Worm (Caenorhabditis elegans) whole organism, L4 larva: Measurements from ENCODE around the gene aex-2.
A peak's percentile ranks its signal among the peaks of the same experiment; 100 is the strongest.

Source experiments
- R02D3.7 ChIP-seq: fragments of 150-350 bp; sonication (generic microtip); optimal IDR thresholded peaks from 3 replicates; lab custom pipeline; 2014; ENCODE audit warnings: missing biosample characterization, missing genetic modification characterization
- T20F7.1 ChIP-seq: fragments of 200-800 bp; sonication (Bioruptor generic); optimal IDR thresholded peaks from 2 replicates; lab custom pipeline; 2018; ENCODE audit warnings: mild to moderate bottlenecking, missing genetic modification characterization, missing compliant biosample characterization
- Y75B8A.6 ChIP-seq: fragments of 200-800 bp; sonication (Bioruptor generic); IDR thresholded peaks from 2 replicates; pipeline ENCODE4 v1.3.6; 2022; ENCODE audit warnings: missing genetic modification reagents, missing genetic modification characterization, missing compliant biosample characterization
- aha-1 ChIP-seq: fragments of 150-350 bp; peaks from one replicate; lab custom pipeline; 2014; ENCODE audit warnings: missing biosample characterization, missing genetic modification characterization
- attf-4 ChIP-seq: sonication (generic microtip); optimal IDR thresholded peaks from 3 replicates; lab custom pipeline; 2017; ENCODE audit warnings: missing biosample characterization, missing genetic modification characterization
- ceh-62 ChIP-seq: sonication (generic microtip); optimal IDR thresholded peaks from 2 replicates; lab custom pipeline; 2017; ENCODE audit warnings: missing biosample characterization, missing genetic modification characterization
- ces-1 ChIP-seq: fragments of 150-350 bp; sonication (generic microtip); optimal IDR thresholded peaks from 4 replicates; lab custom pipeline; 2014; ENCODE audit warnings: missing biosample characterization, missing genetic modification reagents, missing genetic modification characterization
- daf-12 ChIP-seq: fragments of 150-350 bp; optimal IDR thresholded peaks from 2 replicates; lab custom pipeline; 2014; ENCODE audit warnings: missing biosample characterization, missing genetic modification reagents, missing genetic modification characterization
- daf-16 ChIP-seq, 3 experiments: sonication (generic microtip); optimal IDR thresholded peaks; 2 replicates each; lab custom pipeline; 2016 to 2017; ENCODE audit warnings: missing genetic modification characterization in 3 of 3, missing genetic modification reagents in 3 of 3, mild to moderate bottlenecking in 2 of 3, missing compliant biosample characterization in 2 of 3, missing biosample characterization in 1 of 3, moderate library complexity in 1 of 3
- dmd-6 ChIP-seq: fragments of 200-800 bp; sonication (Bioruptor generic); IDR thresholded peaks from 2 replicates; pipeline ENCODE4 v1.3.6; 2022; ENCODE audit warnings: missing genetic modification reagents, missing genetic modification characterization, missing compliant biosample characterization
- duxl-1 ChIP-seq: sonication (generic microtip); optimal IDR thresholded peaks from 2 replicates; lab custom pipeline; 2016; ENCODE audit warnings: mild to moderate bottlenecking, missing genetic modification characterization, moderate library complexity, missing compliant biosample characterization; ENCODE audit not compliant: poor library complexity
- dve-1 ChIP-seq: sonication (generic microtip); optimal IDR thresholded peaks from 2 replicates; lab custom pipeline; 2017; ENCODE audit warnings: antibody characterized with exemption, mild to moderate bottlenecking, missing genetic modification characterization, missing compliant biosample characterization; ENCODE audit not compliant: insufficient read depth
- egl-43 ChIP-seq: fragments of 200-800 bp; sonication (Bioruptor generic); IDR thresholded peaks from 2 replicates; pipeline ENCODE4 v1.3.6; 2022; ENCODE audit warnings: missing genetic modification reagents, missing genetic modification characterization, missing compliant biosample characterization
- fkh-10 ChIP-seq: fragments of 150-350 bp; optimal IDR thresholded peaks from 2 replicates; lab custom pipeline; 2014; ENCODE audit warnings: missing biosample characterization, missing genetic modification reagents, missing genetic modification characterization
- hif-1 ChIP-seq, 2 experiments: sonication (generic microtip); optimal IDR thresholded peaks; 2 replicates each; lab custom pipeline; 2016 to 2017; ENCODE audit warnings: missing compliant biosample characterization in 2 of 2, missing genetic modification characterization in 2 of 2, missing genetic modification reagents in 2 of 2, missing genotype in 2 of 2, mild to moderate bottlenecking in 1 of 2
- hlh-11 ChIP-seq: fragments of 200-800 bp; sonication (Bioruptor generic); optimal IDR thresholded peaks from 2 replicates; lab custom pipeline; 2018; ENCODE audit warnings: mild to moderate bottlenecking, missing genetic modification characterization, missing compliant biosample characterization
- lin-29 ChIP-seq: fragments of 200-800 bp; sonication (Bioruptor generic); IDR thresholded peaks from 2 replicates; pipeline ENCODE4 v1.3.6; 2022; ENCODE audit warnings: missing genetic modification reagents, missing genetic modification characterization, missing compliant biosample characterization
- nhr-11 ChIP-seq: fragments of 150-350 bp; optimal IDR thresholded peaks from 2 replicates; lab custom pipeline; 2014; ENCODE audit warnings: missing biosample characterization, missing genetic modification characterization
- nhr-28 ChIP-seq: fragments of 150-350 bp; optimal IDR thresholded peaks from 2 replicates; lab custom pipeline; 2014; ENCODE audit warnings: missing biosample characterization, missing genetic modification characterization
- nhr-41 ChIP-seq: fragments of 200-800 bp; sonication (Bioruptor generic); IDR thresholded peaks from 2 replicates; pipeline ENCODE4 v1.3.6; 2022; ENCODE audit warnings: missing genetic modification reagents, missing genetic modification characterization, missing compliant biosample characterization
- nhr-42 ChIP-seq: fragments of 200-800 bp; sonication (Bioruptor generic); IDR thresholded peaks from 2 replicates; pipeline ENCODE4 v1.3.6; 2022; ENCODE audit warnings: missing genetic modification characterization, missing compliant biosample characterization
- php-3 ChIP-seq: fragments of 200-800 bp; sonication (Bioruptor generic); IDR thresholded peaks from 2 replicates; pipeline ENCODE4 v1.3.6; 2022; ENCODE audit warnings: missing genetic modification reagents, missing genetic modification characterization, missing compliant biosample characterization
- pqm-1 ChIP-seq: sonication (generic microtip); optimal IDR thresholded peaks from 2 replicates; lab custom pipeline; 2017; ENCODE audit warnings: missing biosample characterization, missing genetic modification characterization
- sdz-12 ChIP-seq: fragments of 200-800 bp; sonication (Bioruptor generic); optimal IDR thresholded peaks from 2 replicates; lab custom pipeline; 2018; ENCODE audit warnings: mild to moderate bottlenecking, missing genetic modification characterization, missing compliant biosample characterization
- tra-1 ChIP-seq: fragments of 200-800 bp; sonication (Bioruptor generic); IDR thresholded peaks from 2 replicates; pipeline ENCODE4 v1.3.6; 2022; ENCODE audit warnings: missing genetic modification reagents, missing genetic modification characterization, missing compliant biosample characterization
- unc-39 ChIP-seq: sonication (generic microtip); optimal IDR thresholded peaks from 2 replicates; lab custom pipeline; 2017; ENCODE audit warnings: missing biosample characterization, missing genetic modification characterization
- unc-62 ChIP-seq, 3 experiments: fragments of 150-350 bp in 1 of 3; sonication (generic microtip); optimal IDR thresholded peaks in 2 of 3; peaks in 1 of 3; 1 replicate in 1 of 3; 2 replicates in 2 of 3; lab custom pipeline; 2014 to 2017; ENCODE audit warnings: missing biosample characterization in 3 of 3, missing genetic modification characterization in 3 of 3, missing genetic modification reagents in 3 of 3, missing genotype in 1 of 3
- zag-1 ChIP-seq: fragments of 150-350 bp; optimal IDR thresholded peaks from 2 replicates; lab custom pipeline; 2014; ENCODE audit warnings: missing biosample characterization, missing genetic modification characterization
- ztf-11 ChIP-seq: fragments of 150-350 bp; optimal IDR thresholded peaks from 2 replicates; lab custom pipeline; 2014; ENCODE audit warnings: missing biosample characterization, missing genetic modification characterization

The aex-2 gene

ce11 chrX:9620136-9620535 lies 32.8 kb downstream of the aex-2 start, which contains the start of gene C11E4.8:
Gene C11E4.8 (plus strand): TSS chrX:9620436.
- TF ChIP-seq unc-62 (GFP tag; optimal IDR thresholded peaks at IDR 0.05 in 1 of 2; lab: Kevin White, UChicago) (peak in 1 of 2 experiments; percentile 37), unc-62 (tag; optimal IDR thresholded peaks at IDR 0.05; lab: Kevin White, UChicago) (no peak), pqm-1 (no peak), ztf-11 (tag; lab: Kevin White, UChicago) (no peak), zag-1 (tag; lab: Kevin White, UChicago) (no peak), ceh-62 (tag; lab: Kevin White, UChicago) (no peak), daf-12 (tag; lab: Kevin White, UChicago) (no peak)

ce11 chrX:9616919-9617318 lies 36.0 kb downstream of the aex-2 start, which contains the start of gene C11E4.7:
Gene C11E4.7 (plus strand): TSS chrX:9617219.
- TF ChIP-seq daf-16 (GFP tag; optimal IDR thresholded peaks at IDR 0.05; lab: Kevin White, UChicago), result no peak
- no peak for TF ChIP-seq daf-16 (tag; optimal IDR thresholded peaks at IDR 0.05; lab: Kevin White, UChicago)
- TF ChIP-seq lin-29 (GFP tag; lab: Robert Waterston, UW), result no peak
- TF ChIP-seq dmd-6 (GFP tag; lab: Robert Waterston, UW), result peak; percentile 26; the same call in 1 of the 2 replicates
- TF ChIP-seq aha-1 (tag; lab: Kevin White, UChicago), result peak; percentile 29
- peak; percentile 59; the same call in 1 of the 2 replicates for TF ChIP-seq tra-1
- no peak for TF ChIP-seq php-3
- TF ChIP-seq, all 104 proteins: peak for 3

ce11 chrX:9610040-9610613 lies 42.8 kb downstream of the aex-2 start, which contains the start of gene C11E4.6:
Gene C11E4.6 (plus strand): TSS chrX:9610563.
- no peak for TF ChIP-seq tra-1
- TF ChIP-seq fkh-10 (GFP tag; lab: Kevin White, UChicago), result peak; percentile 80

- 0 out of 2 replicates have a peak, but pooled peaks have one; percentile 8 for TF ChIP-seq tra-1
- TF ChIP-seq aha-1 (tag; lab: Kevin White, UChicago), result peak; percentile 38
- no peak for TF ChIP-seq zag-1 (tag; lab: Kevin White, UChicago)
- no peak for TF ChIP-seq nhr-41
- TF ChIP-seq hif-1 (tag; optimal IDR thresholded peaks at IDR 0.05; lab: Kevin White, UChicago), result no peak
- TF ChIP-seq nhr-11 (tag; lab: Kevin White, UChicago), result peak; percentile 29
- TF ChIP-seq Y75B8A.6 (GFP tag; lab: Robert Waterston, UW), result no peak
- no peak for TF ChIP-seq duxl-1 (tag; lab: Kevin White, UChicago)
- no peak for TF ChIP-seq nhr-42
- TF ChIP-seq nhr-28 (tag; lab: Kevin White, UChicago), result peak; percentile 32
- no peak for TF ChIP-seq R02D3.7 (tag; lab: Kevin White, UChicago)
- TF ChIP-seq daf-16 (GFP tag; optimal IDR thresholded peaks at IDR 0.05; lab: Kevin White, UChicago), result peak in 1 of 2 experiments; percentile 7
- no peak for TF ChIP-seq daf-16 (tag; optimal IDR thresholded peaks at IDR 0.05; lab: Kevin White, UChicago)
Observed at ce11 chrX:9608127-9608526, 44.8 kb downstream of the aex-2 start.

- TF ChIP-seq unc-62 (GFP tag; optimal IDR thresholded peaks at IDR 0.05 in 1 of 2; lab: Kevin White, UChicago) (peak in 1 of 2 experiments; percentile 96), unc-62 (tag; optimal IDR thresholded peaks at IDR 0.05; lab: Kevin White, UChicago) (no peak), egl-43 (GFP tag; lab: Robert Waterston, UW) (no peak), tra-1 (no peak)
Observed at ce11 chrX:9603180-9603579, 49.7 kb downstream of the aex-2 start.

ce11 chrX:9602625-9603024 lies 50.3 kb downstream of the aex-2 start:
- TF ChIP-seq ces-1 (no peak), dve-1 (tag; lab: Kevin White, UChicago) (peak; percentile 16), T20F7.1 (GFP tag; lab: Kevin White, UChicago) (no peak), attf-4 (no peak), unc-39 (tag; lab: Kevin White, UChicago) (no peak), php-3 (0 out of 2 replicates have a peak, but pooled peaks have one; percentile 34), daf-16 (GFP tag; optimal IDR thresholded peaks at IDR 0.05; lab: Kevin White, UChicago) (no peak), daf-16 (tag; optimal IDR thresholded peaks at IDR 0.05; lab: Kevin White, UChicago) (peak; percentile 76), pqm-1 (peak; percentile 77), hlh-11 (tag; lab: Kevin White, UChicago) (peak; percentile 25), sdz-12 (no peak), nhr-28 (tag; lab: Kevin White, UChicago) (peak; percentile 58)
